Worm (Caenorhabditis elegans) whole organism, L1 larva: ENCODE results near the gene rpl-26.

Experiments used
- C16A3.4 ChIP-seq: fragments of 150-350 bp; optimal IDR thresholded peaks from 2 replicates; lab custom pipeline; 2014; ENCODE audit warnings: missing biosample characterization, missing genetic modification characterization
- C34B4.2 ChIP-seq: sonication (generic microtip); optimal IDR thresholded peaks from 2 replicates; lab custom pipeline; 2017; ENCODE audit warnings: mild to moderate bottlenecking, missing genetic modification characterization, missing compliant biosample characterization
- aha-1 ChIP-seq: fragments of 150-350 bp; optimal IDR thresholded peaks from 2 replicates; lab custom pipeline; 2014; ENCODE audit warnings: missing biosample characterization, missing genetic modification characterization
- aly-2 ChIP-seq: fragments of 150-350 bp; optimal IDR thresholded peaks from 2 replicates; lab custom pipeline; 2014; ENCODE audit warnings: missing biosample characterization, missing genetic modification characterization
- ama-1 ChIP-seq: fragments of 150-350 bp; optimal IDR thresholded peaks from 2 replicates; lab custom pipeline; 2014
- ceh-63 ChIP-seq: fragments of 200-800 bp; sonication (Bioruptor generic); optimal IDR thresholded peaks from 2 replicates; lab custom pipeline; 2018; ENCODE audit warnings: mild to moderate bottlenecking, missing genetic modification characterization, missing compliant biosample characterization
- ceh-8 ChIP-seq: fragments of 200-800 bp; sonication (Bioruptor generic); optimal IDR thresholded peaks from 2 replicates; lab custom pipeline; 2018; ENCODE audit warnings: mild to moderate bottlenecking, missing genetic modification characterization, moderate library complexity, missing compliant biosample characterization
- ceh-88 ChIP-seq: fragments of 200-800 bp; sonication (Bioruptor generic); IDR thresholded peaks from 2 replicates; pipeline ENCODE4 v1.3.6; 2022; ENCODE audit warnings: missing genetic modification characterization, missing compliant biosample characterization
- ceh-90 ChIP-seq: sonication (generic microtip); optimal IDR thresholded peaks from 2 replicates; lab custom pipeline; 2016; ENCODE audit warnings: missing genetic modification characterization, missing compliant biosample characterization
- dpl-1 ChIP-seq, 3 experiments: fragments of 150-350 bp in 2 of 3; sonication (generic microtip) in 1 of 3; optimal IDR thresholded peaks; 2 replicates each; lab custom pipeline; 2014 to 2017; ENCODE audit warnings: missing biosample characterization in 3 of 3, missing genetic modification characterization in 3 of 3, missing genetic modification reagents in 3 of 3
- efl-1 ChIP-seq, 4 experiments: fragments of 150-350 bp; optimal IDR thresholded peaks in 3 of 4; peaks in 1 of 4; 1 replicate in 1 of 4; 2 replicates in 3 of 4; lab custom pipeline; 2014; ENCODE audit warnings: missing biosample characterization in 2 of 4, missing genetic modification characterization in 2 of 4, missing genetic modification reagents in 2 of 4
- egl-27 ChIP-seq, 2 experiments: fragments of 150-350 bp in 1 of 2; sonication (generic microtip); optimal IDR thresholded peaks; 3 replicates each; lab custom pipeline; 2017 to 2018; ENCODE audit warnings: missing biosample characterization in 2 of 2, missing genetic modification characterization in 2 of 2, missing genetic modification reagents in 2 of 2
- elt-2 ChIP-seq: sonication (generic microtip); optimal IDR thresholded peaks from 2 replicates; lab custom pipeline; 2016; ENCODE audit warnings: missing genetic modification characterization, mild to moderate bottlenecking, inconsistent platforms, missing compliant biosample characterization, missing genetic modification reagents
- fkh-4 ChIP-seq: sonication (generic microtip); optimal IDR thresholded peaks from 2 replicates; lab custom pipeline; 2016; ENCODE audit warnings: missing compliant biosample characterization, missing genetic modification characterization, borderline replicate concordance
- fos-1 ChIP-seq: fragments of 150-350 bp; optimal IDR thresholded peaks from 2 replicates; lab custom pipeline; 2014; ENCODE audit warnings: missing biosample characterization, missing genetic modification characterization
- hlh-17 ChIP-seq: fragments of 200-800 bp; sonication (Bioruptor generic); optimal IDR thresholded peaks from 2 replicates; lab custom pipeline; 2018; ENCODE audit warnings: missing genetic modification characterization, mild to moderate bottlenecking, missing compliant biosample characterization, moderate library complexity, borderline replicate concordance
- irx-1 ChIP-seq: sonication (generic microtip); optimal IDR thresholded peaks from 2 replicates; lab custom pipeline; 2016; ENCODE audit warnings: missing genetic modification characterization, missing compliant biosample characterization
- lin-15B ChIP-seq: fragments of 150-350 bp; sonication (generic microtip); optimal IDR thresholded peaks from 3 replicates; lab custom pipeline; 2014; ENCODE audit warnings: missing biosample characterization, missing genetic modification characterization
- lin-35 ChIP-seq, 2 experiments: fragments of 150-350 bp; optimal IDR thresholded peaks; 2 replicates each; lab custom pipeline; 2014; ENCODE audit warnings: missing biosample characterization in 2 of 2, missing genetic modification characterization in 2 of 2, missing genetic modification reagents in 2 of 2
- lir-3 ChIP-seq: sonication (generic microtip); optimal IDR thresholded peaks from 2 replicates; lab custom pipeline; 2016; ENCODE audit warnings: mild to moderate bottlenecking, missing genetic modification characterization, moderate library complexity, missing compliant biosample characterization; ENCODE audit not compliant: poor library complexity
- lsy-2 ChIP-seq, 2 experiments: fragments of 150-350 bp; optimal IDR thresholded peaks; 2 replicates each; lab custom pipeline; 2014; ENCODE audit warnings: missing biosample characterization in 2 of 2, missing genetic modification characterization in 2 of 2
- mab-9 ChIP-seq: fragments of 200-800 bp; sonication (Bioruptor generic); IDR thresholded peaks from 2 replicates; pipeline ENCODE4 v1.3.6; 2022; ENCODE audit warnings: missing genetic modification reagents, missing genetic modification characterization, missing compliant biosample characterization
- mef-2 ChIP-seq: fragments of 150-350 bp; optimal IDR thresholded peaks from 2 replicates; lab custom pipeline; 2014; ENCODE audit warnings: missing biosample characterization, missing genetic modification characterization
- nhr-12 ChIP-seq: sonication (generic microtip); optimal IDR thresholded peaks from 2 replicates; lab custom pipeline; 2017; ENCODE audit warnings: missing biosample characterization, missing genetic modification characterization
- nhr-19 ChIP-seq: fragments of 200-800 bp; sonication (Bioruptor generic); conservative IDR thresholded peaks from 2 replicates; pipeline ENCODE4 v1.3.6; 2022; ENCODE audit warnings: missing genetic modification characterization, missing compliant biosample characterization
- nhr-77 ChIP-seq: fragments of 150-350 bp; optimal IDR thresholded peaks from 2 replicates; lab custom pipeline; 2014; ENCODE audit warnings: missing biosample characterization, missing genetic modification characterization
- nhr-84 ChIP-seq: sonication (generic microtip); optimal IDR thresholded peaks from 2 replicates; lab custom pipeline; 2017; ENCODE audit warnings: missing biosample characterization, missing genetic modification characterization
- nhr-85 ChIP-seq: sonication (generic microtip); peaks from one replicate; lab custom pipeline; 2016; ENCODE audit warnings: missing genetic modification characterization, inconsistent platforms, missing compliant biosample characterization
- pag-3 ChIP-seq: sonication (generic microtip); optimal IDR thresholded peaks from 2 replicates; lab custom pipeline; 2017; ENCODE audit warnings: missing genetic modification characterization, mild to moderate bottlenecking, missing compliant biosample characterization, antibody characterized with exemption, borderline replicate concordance; ENCODE audit not compliant: insufficient read depth
- skn-1 ChIP-seq: fragments of 150-350 bp; optimal IDR thresholded peaks from 2 replicates; lab custom pipeline; 2014; ENCODE audit warnings: missing biosample characterization, missing genetic modification characterization
- sox-4 ChIP-seq: sonication (generic microtip); optimal IDR thresholded peaks from 2 replicates; lab custom pipeline; 2016; ENCODE audit warnings: missing genetic modification characterization, missing compliant biosample characterization
- sptf-1 ChIP-seq: fragments of 150-350 bp; optimal IDR thresholded peaks from 2 replicates; lab custom pipeline; 2014; ENCODE audit warnings: missing biosample characterization, missing genetic modification characterization
- sup-37 ChIP-seq: fragments of 200-800 bp; sonication (Bioruptor generic); optimal IDR thresholded peaks from 2 replicates; lab custom pipeline; 2018; ENCODE audit warnings: mild to moderate bottlenecking, missing genetic modification characterization, missing compliant biosample characterization
- swsn-7 ChIP-seq: sonication (generic microtip); optimal IDR thresholded peaks from 2 replicates; lab custom pipeline; 2016; ENCODE audit warnings: missing genetic modification characterization, missing compliant biosample characterization
- tlp-1 ChIP-seq: fragments of 150-350 bp; optimal IDR thresholded peaks from 2 replicates; lab custom pipeline; 2014; ENCODE audit warnings: missing biosample characterization, missing genetic modification characterization
- unc-130 ChIP-seq: fragments of 150-350 bp; optimal IDR thresholded peaks from 2 replicates; lab custom pipeline; 2017; ENCODE audit warnings: missing biosample characterization, missing genetic modification characterization, inconsistent platforms
- unc-30 ChIP-seq: sonication (generic microtip); optimal IDR thresholded peaks from 2 replicates; lab custom pipeline; 2017; ENCODE audit warnings: missing biosample characterization, missing genetic modification characterization
- unc-62 ChIP-seq: fragments of 150-350 bp; optimal IDR thresholded peaks from 2 replicates; lab custom pipeline; 2014; ENCODE audit warnings: missing biosample characterization, missing genetic modification reagents, missing genetic modification characterization
- unc-86 ChIP-seq: sonication (generic microtip); optimal IDR thresholded peaks from 2 replicates; lab custom pipeline; 2016; ENCODE audit warnings: missing genetic modification characterization, missing compliant biosample characterization
- zag-1 ChIP-seq: fragments of 150-350 bp; optimal IDR thresholded peaks from 2 replicates; lab custom pipeline; 2014; ENCODE audit warnings: missing biosample characterization, missing genetic modification characterization
- zip-4 ChIP-seq: fragments of 200-800 bp; sonication (Bioruptor generic); optimal IDR thresholded peaks from 2 replicates; lab custom pipeline; 2018; ENCODE audit warnings: mild to moderate bottlenecking, missing genetic modification characterization, moderate library complexity, missing compliant biosample characterization
- ztf-11 ChIP-seq, 2 experiments: sonication (generic microtip); optimal IDR thresholded peaks; 2 replicates each; lab custom pipeline; 2016 to 2017; ENCODE audit warnings: missing genetic modification characterization in 2 of 2, missing biosample characterization in 1 of 2, missing compliant biosample characterization in 1 of 2

The rpl-26 gene

ce11 chrII:8569038-8569977 lies 33.3 kb upstream of the rpl-26 start, which contains the start of the genes col-38 and rpl-5 (continued):
- TF ChIP-seq mab-9 (GFP tag; lab: Robert Waterston, UW) = peak; percentile 52; the same call in 1 of the 2 replicates
- no peak for TF ChIP-seq pag-3
- no peak for TF ChIP-seq hlh-17 (GFP tag; lab: Kevin White, UChicago)
- peak; percentile 87 for TF ChIP-seq nhr-77
- TF ChIP-seq dpl-1 (GFP tag; optimal IDR thresholded peaks at IDR 0.05; lab: Kevin White, UChicago) = peak; percentile 97 to 99 (median 97)
- TF ChIP-seq ceh-63 (GFP tag; lab: Kevin White, UChicago) = no peak
- TF ChIP-seq lin-35 (GFP tag; optimal IDR thresholded peaks at IDR 0.05; lab: Kevin White, UChicago) = peak; percentile 98 to 99
- TF ChIP-seq sptf-1 (tag; lab: Kevin White, UChicago) = no peak
- peak; percentile 66 for TF ChIP-seq elt-2 (tag; lab: Kevin White, UChicago)

ce11 chrII:8570977-8571376 lies 31.6 kb upstream of the rpl-26 start, which contains the start of gene bcs-1:
bcs-1 (plus strand) TSS chrII:8571085.
- TF ChIP-seq ceh-90 (tag; lab: Kevin White, UChicago) (no peak), aha-1 (tag; lab: Kevin White, UChicago) (no peak), lir-3 (tag; lab: Kevin White, UChicago) (no peak), efl-1 (optimal IDR thresholded peaks at IDR 0.05; lab: Kevin White, UChicago) (no peak), efl-1 (GFP tag; optimal IDR thresholded peaks at IDR 0.05 in 1 of 2; lab: Kevin White, UChicago) (peak in 1 of 2 experiments; percentile 77), unc-130 (no peak), tlp-1 (no peak), lsy-2 (tag; optimal IDR thresholded peaks at IDR 0.05; lab: Kevin White, UChicago) (peak in 1 of 2 experiments; percentile 53), C34B4.2 (tag; lab: Kevin White, UChicago) (no peak), zag-1 (no peak)

ce11 chrII:8573044-8573443 lies 29.5 kb upstream of the rpl-26 start, which contains the start of gene F54C9.7:
F54C9.7 (plus strand) TSS chrII:8573344.
- TF ChIP-seq C16A3.4 (tag; lab: Kevin White, UChicago) = no peak
- TF ChIP-seq pag-3 = no peak
- TF ChIP-seq irx-1 (tag; lab: Kevin White, UChicago) = no peak
- no peak for TF ChIP-seq nhr-19 (GFP tag; lab: Robert Waterston, UW)
- no peak for TF ChIP-seq unc-86 (tag; lab: Kevin White, UChicago)
- TF ChIP-seq swsn-7 (tag; lab: Kevin White, UChicago) = no peak
- TF ChIP-seq ama-1 (lab: Kevin White, UChicago) = no peak
- TF ChIP-seq nhr-12 (tag; lab: Kevin White, UChicago) = no peak
- TF ChIP-seq sox-4 (tag; lab: Kevin White, UChicago) = no peak
- TF ChIP-seq hlh-17 (GFP tag; lab: Kevin White, UChicago) = no peak
- TF ChIP-seq nhr-84 (tag; lab: Kevin White, UChicago) = no peak
- TF ChIP-seq fkh-4 (tag; lab: Kevin White, UChicago) = no peak
- no peak for TF ChIP-seq ceh-88 (GFP tag; lab: Robert Waterston, UW)
- TF ChIP-seq ztf-11 (tag; optimal IDR thresholded peaks at IDR 0.05; lab: Kevin White, UChicago) = no peak
- TF ChIP-seq ceh-63 (GFP tag; lab: Kevin White, UChicago) = no peak
- no peak for TF ChIP-seq fos-1
- TF ChIP-seq sup-37 = no peak
- no peak for TF ChIP-seq lin-35 (GFP tag; optimal IDR thresholded peaks at IDR 0.05; lab: Kevin White, UChicago)
- TF ChIP-seq mef-2 = no peak
- TF ChIP-seq skn-1 (tag; lab: Kevin White, UChicago) = no peak
- TF ChIP-seq, all 84 proteins: peak for 0

ce11 chrII:8575184-8575583 lies 27.4 kb upstream of the rpl-26 start, which contains the start of gene puf-5:
puf-5 (plus strand) TSS chrII:8575541.
- TF ChIP-seq zag-1 (no peak), ceh-8 (GFP tag; lab: Kevin White, UChicago) (no peak), unc-62 (GFP tag; lab: Kevin White, UChicago) (no peak), sup-37 (no peak), lin-15B (tag; lab: Kevin White, UChicago) (no peak), zip-4 (GFP tag; lab: Kevin White, UChicago) (no peak), unc-130 (no peak), egl-27 (tag; optimal IDR thresholded peaks at IDR 0.05; lab: Kevin White, UChicago) (no peak), hlh-17 (GFP tag; lab: Kevin White, UChicago) (no peak), swsn-7 (tag; lab: Kevin White, UChicago) (no peak), ztf-11 (tag; optimal IDR thresholded peaks at IDR 0.05; lab: Kevin White, UChicago) (no peak), unc-30 (no peak), nhr-77 (no peak), nhr-85 (no peak), aly-2 (tag; lab: Kevin White, UChicago) (no peak)
